Worm (Caenorhabditis elegans) whole organism, L1 larva: ENCODE data around the gene srx-62.
A peak's percentile ranks its signal among the peaks of the same experiment; 100 is the strongest.

ENCODE experiments used
- C04F5.9 ChIP-seq: sonication (generic microtip); optimal IDR thresholded peaks from 2 replicates; lab custom pipeline; 2016; ENCODE audit warnings: missing genetic modification characterization, missing compliant biosample characterization
- C16A3.4 ChIP-seq: fragments of 150-350 bp; optimal IDR thresholded peaks from 2 replicates; lab custom pipeline; 2014; ENCODE audit warnings: missing biosample characterization, missing genetic modification characterization
- F16B12.6 ChIP-seq: fragments of 150-350 bp; optimal IDR thresholded peaks from 2 replicates; lab custom pipeline; 2014; ENCODE audit warnings: missing biosample characterization, missing genetic modification characterization
- Y116A8C.19 ChIP-seq: sonication (generic microtip); optimal IDR thresholded peaks from 2 replicates; lab custom pipeline; 2016; ENCODE audit warnings: missing compliant biosample characterization, missing genetic modification characterization, borderline replicate concordance
- aly-2 ChIP-seq: fragments of 150-350 bp; optimal IDR thresholded peaks from 2 replicates; lab custom pipeline; 2014; ENCODE audit warnings: missing biosample characterization, missing genetic modification characterization
- ama-1 ChIP-seq: fragments of 150-350 bp; optimal IDR thresholded peaks from 2 replicates; lab custom pipeline; 2014
- blmp-1 ChIP-seq: fragments of 150-350 bp; optimal IDR thresholded peaks from 2 replicates; lab custom pipeline; 2014; ENCODE audit warnings: missing biosample characterization, missing genetic modification characterization
- dsc-1 ChIP-seq: sonication (generic microtip); optimal IDR thresholded peaks from 2 replicates; lab custom pipeline; 2016; ENCODE audit warnings: mild to moderate bottlenecking, missing genetic modification characterization, missing compliant biosample characterization
- efl-1 ChIP-seq, 4 experiments: fragments of 150-350 bp; optimal IDR thresholded peaks in 3 of 4; peaks in 1 of 4; 1 replicate in 1 of 4; 2 replicates in 3 of 4; lab custom pipeline; 2014; ENCODE audit warnings: missing biosample characterization in 2 of 4, missing genetic modification characterization in 2 of 4, missing genetic modification reagents in 2 of 4
- egl-27 ChIP-seq, 2 experiments: fragments of 150-350 bp in 1 of 2; sonication (generic microtip); optimal IDR thresholded peaks; 3 replicates each; lab custom pipeline; 2017 to 2018; ENCODE audit warnings: missing biosample characterization in 2 of 2, missing genetic modification characterization in 2 of 2, missing genetic modification reagents in 2 of 2
- ets-5 ChIP-seq: fragments of 200-800 bp; sonication (Bioruptor generic); IDR thresholded peaks from 2 replicates; pipeline ENCODE4 v1.3.6; 2022; ENCODE audit warnings: missing genetic modification characterization, missing compliant biosample characterization
- fos-1 ChIP-seq: fragments of 150-350 bp; optimal IDR thresholded peaks from 2 replicates; lab custom pipeline; 2014; ENCODE audit warnings: missing biosample characterization, missing genetic modification characterization
- grh-1 ChIP-seq: fragments of 200-800 bp; sonication (Bioruptor generic); IDR thresholded peaks from 2 replicates; pipeline ENCODE4 v1.3.6; 2022; ENCODE audit warnings: missing genetic modification reagents, missing genetic modification characterization, missing compliant biosample characterization
- hlh-4 ChIP-seq: sonication (generic microtip); optimal IDR thresholded peaks from 2 replicates; lab custom pipeline; 2016; ENCODE audit warnings: mild to moderate bottlenecking, missing genetic modification characterization, missing compliant biosample characterization
- irx-1 ChIP-seq: sonication (generic microtip); optimal IDR thresholded peaks from 2 replicates; lab custom pipeline; 2016; ENCODE audit warnings: missing genetic modification characterization, missing compliant biosample characterization
- isw-1 ChIP-seq: fragments of 200-800 bp; sonication (Bioruptor generic); IDR thresholded peaks from 2 replicates; pipeline ENCODE4 v1.3.6; 2022; ENCODE audit warnings: missing genetic modification characterization, missing compliant biosample characterization
- jun-1 ChIP-seq: fragments of 150-350 bp; optimal IDR thresholded peaks from 2 replicates; lab custom pipeline; 2014; ENCODE audit warnings: missing biosample characterization, missing genetic modification reagents, missing genetic modification characterization
- lin-14 ChIP-seq: fragments of 200-800 bp; sonication (Bioruptor generic); optimal IDR thresholded peaks from 2 replicates; lab custom pipeline; 2018; ENCODE audit warnings: mild to moderate bottlenecking, missing genetic modification characterization, moderate library complexity, missing compliant biosample characterization
- lin-39 ChIP-seq: fragments of 150-350 bp; optimal IDR thresholded peaks from 2 replicates; lab custom pipeline; 2014; ENCODE audit warnings: missing biosample characterization, missing genetic modification reagents, missing genetic modification characterization
- lsy-2 ChIP-seq, 2 experiments: fragments of 150-350 bp; optimal IDR thresholded peaks; 2 replicates each; lab custom pipeline; 2014; ENCODE audit warnings: missing biosample characterization in 2 of 2, missing genetic modification characterization in 2 of 2
- mdl-1 ChIP-seq, 2 experiments: fragments of 150-350 bp; optimal IDR thresholded peaks; 2 replicates each; lab custom pipeline; 2014 to 2017; ENCODE audit warnings: missing biosample characterization in 2 of 2, missing genetic modification characterization in 2 of 2, inconsistent platforms in 1 of 2
- mef-2 ChIP-seq: fragments of 150-350 bp; optimal IDR thresholded peaks from 2 replicates; lab custom pipeline; 2014; ENCODE audit warnings: missing biosample characterization, missing genetic modification characterization
- nhr-11 ChIP-seq: fragments of 150-350 bp; optimal IDR thresholded peaks from 2 replicates; lab custom pipeline; 2014; ENCODE audit warnings: missing biosample characterization, missing genetic modification characterization
- nhr-12 ChIP-seq: sonication (generic microtip); optimal IDR thresholded peaks from 2 replicates; lab custom pipeline; 2017; ENCODE audit warnings: missing biosample characterization, missing genetic modification characterization
- nhr-19 ChIP-seq: fragments of 200-800 bp; sonication (Bioruptor generic); conservative IDR thresholded peaks from 2 replicates; pipeline ENCODE4 v1.3.6; 2022; ENCODE audit warnings: missing genetic modification characterization, missing compliant biosample characterization
- nhr-47 ChIP-seq: sonication (generic microtip); optimal IDR thresholded peaks from 2 replicates; lab custom pipeline; 2016; ENCODE audit warnings: mild to moderate bottlenecking, missing genetic modification characterization, moderate library complexity, missing compliant biosample characterization
- nhr-76 ChIP-seq: sonication (generic microtip); optimal IDR thresholded peaks from 2 replicates; lab custom pipeline; 2017; ENCODE audit warnings: missing biosample characterization, missing genetic modification characterization
- nhr-77 ChIP-seq: fragments of 150-350 bp; optimal IDR thresholded peaks from 2 replicates; lab custom pipeline; 2014; ENCODE audit warnings: missing biosample characterization, missing genetic modification characterization
- nhr-85 ChIP-seq: sonication (generic microtip); peaks from one replicate; lab custom pipeline; 2016; ENCODE audit warnings: missing genetic modification characterization, inconsistent platforms, missing compliant biosample characterization
- pag-3 ChIP-seq: sonication (generic microtip); optimal IDR thresholded peaks from 2 replicates; lab custom pipeline; 2017; ENCODE audit warnings: missing genetic modification characterization, mild to moderate bottlenecking, missing compliant biosample characterization, antibody characterized with exemption, borderline replicate concordance; ENCODE audit not compliant: insufficient read depth
- pax-3 ChIP-seq: fragments of 200-800 bp; sonication (Bioruptor generic); optimal IDR thresholded peaks from 2 replicates; lab custom pipeline; 2018; ENCODE audit warnings: mild to moderate bottlenecking, missing genetic modification characterization, moderate library complexity, missing compliant biosample characterization
- pqm-1 ChIP-seq: sonication (generic microtip); optimal IDR thresholded peaks from 3 replicates; lab custom pipeline; 2017; ENCODE audit warnings: missing biosample characterization, missing genetic modification characterization
- skn-1 ChIP-seq: fragments of 150-350 bp; optimal IDR thresholded peaks from 2 replicates; lab custom pipeline; 2014; ENCODE audit warnings: missing biosample characterization, missing genetic modification characterization
- sptf-1 ChIP-seq: fragments of 150-350 bp; optimal IDR thresholded peaks from 2 replicates; lab custom pipeline; 2014; ENCODE audit warnings: missing biosample characterization, missing genetic modification characterization
- unc-130 ChIP-seq: fragments of 150-350 bp; optimal IDR thresholded peaks from 2 replicates; lab custom pipeline; 2017; ENCODE audit warnings: missing biosample characterization, missing genetic modification characterization, inconsistent platforms
- unc-30 ChIP-seq: sonication (generic microtip); optimal IDR thresholded peaks from 2 replicates; lab custom pipeline; 2017; ENCODE audit warnings: missing biosample characterization, missing genetic modification characterization
- unc-62 ChIP-seq: fragments of 150-350 bp; optimal IDR thresholded peaks from 2 replicates; lab custom pipeline; 2014; ENCODE audit warnings: missing biosample characterization, missing genetic modification reagents, missing genetic modification characterization
- vab-15 ChIP-seq: sonication (generic microtip); optimal IDR thresholded peaks from 2 replicates; lab custom pipeline; 2017; ENCODE audit warnings: missing genotype, mild to moderate bottlenecking, missing genetic modification characterization, missing compliant biosample characterization
- xbp-1 ChIP-seq: sonication (generic microtip); optimal IDR thresholded peaks from 2 replicates; lab custom pipeline; 2016; ENCODE audit warnings: missing genetic modification characterization, missing compliant biosample characterization
- ztf-11 ChIP-seq, 2 experiments: sonication (generic microtip); optimal IDR thresholded peaks; 2 replicates each; lab custom pipeline; 2016 to 2017; ENCODE audit warnings: missing genetic modification characterization in 2 of 2, missing biosample characterization in 1 of 2, missing compliant biosample characterization in 1 of 2

The srx-62 gene

ce11 chrV:4016780-4017179 lies 21.0 kb upstream of the srx-62 start, which contains the start of gene srw-89:
Gene srw-89, plus strand, starts transcription at chrV:4017080.
- no peak for TF ChIP-seq ets-5
- no peak for TF ChIP-seq C16A3.4 (tag; lab: Kevin White, UChicago)
- no peak for TF ChIP-seq mef-2 (tag; lab: Kevin White, UChicago)
- TF ChIP-seq skn-1 (tag; lab: Kevin White, UChicago) = no peak
- no peak for TF ChIP-seq nhr-11 (tag; lab: Kevin White, UChicago)
- no peak for TF ChIP-seq grh-1 (GFP tag; lab: Robert Waterston, UW)

- TF ChIP-seq Y116A8C.19 (no peak), nhr-77 (no peak), mdl-1 (tag; optimal IDR thresholded peaks at IDR 0.05; lab: Kevin White, UChicago) (no peak), nhr-19 (GFP tag; lab: Robert Waterston, UW) (no peak), blmp-1 (no peak), xbp-1 (tag; lab: Kevin White, UChicago) (no peak), ama-1 (no peak)
Measured at ce11 chrV:4010170-4010569, 14.4 kb upstream of the srx-62 start, which contains the start of gene srh-4. Gene srh-4, plus strand, starts transcription at chrV:4010470.

DNA sequence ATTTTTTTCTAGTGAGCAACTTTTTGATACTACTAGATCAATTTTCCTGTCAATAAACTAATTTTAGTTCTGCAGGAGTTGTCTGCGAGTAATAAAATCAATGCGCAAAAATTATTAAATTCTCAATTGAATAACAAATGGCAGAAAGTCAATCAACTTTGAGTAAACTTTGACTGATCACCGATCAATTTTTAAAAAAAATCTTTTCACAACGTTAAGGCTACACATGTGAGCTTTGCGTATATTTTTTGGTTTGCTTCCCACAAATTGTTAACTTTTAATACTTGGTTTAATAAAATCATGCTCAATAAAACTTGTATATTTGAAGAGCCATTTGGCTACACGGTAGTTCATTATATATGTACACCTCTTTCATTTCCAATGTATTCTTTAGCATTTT lies 12.2 kb upstream of the srx-62 start, which contains the start of gene srh-7:
srh-7 (plus strand) TSS at position 301 of the 400 bp plus-strand sequence.
- TF ChIP-seq nhr-12 (tag; lab: Kevin White, UChicago) (no peak), blmp-1 (no peak), lin-39 (tag; lab: Kevin White, UChicago) (no peak), nhr-76 (no peak), nhr-85 (tag; lab: Kevin White, UChicago) (no peak), unc-62 (GFP tag; lab: Kevin White, UChicago) (no peak), unc-130 (no peak), pag-3 (no peak), egl-27 (tag; optimal IDR thresholded peaks at IDR 0.05; lab: Kevin White, UChicago) (no peak), hlh-4 (tag; lab: Kevin White, UChicago) (no peak), sptf-1 (tag; lab: Kevin White, UChicago) (no peak), irx-1 (tag; lab: Kevin White, UChicago) (no peak), unc-30 (no peak), fos-1 (tag; lab: Kevin White, UChicago) (no peak), vab-15 (tag; lab: Kevin White, UChicago) (no peak), isw-1 (no peak), pax-3 (no peak), ama-1 (no peak), pqm-1 (tag; lab: Kevin White, UChicago) (no peak), aly-2 (tag; lab: Kevin White, UChicago) (no peak)

DNA sequence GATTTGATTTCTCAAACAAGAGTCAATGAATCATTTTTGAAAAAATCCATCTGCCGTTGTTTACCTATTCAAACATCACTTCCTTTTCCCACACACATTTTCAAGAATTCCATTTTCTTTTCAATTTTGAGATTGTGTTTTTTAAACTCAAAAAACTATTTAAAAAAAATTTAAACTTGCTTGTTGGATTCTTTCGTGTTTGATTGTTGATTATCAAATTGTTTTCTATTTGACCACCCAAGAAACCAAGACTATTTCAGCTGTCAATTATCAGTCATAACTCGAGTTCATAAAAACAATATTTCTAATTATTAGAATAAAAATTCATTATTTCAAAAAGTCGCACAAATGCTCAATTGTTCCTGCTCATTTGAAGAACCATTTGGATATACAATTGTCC lies 9.5 kb upstream of the srx-62 start, which contains the start of gene srh-8:
srh-8 (plus strand) TSS at position 301 of the 400 bp plus-strand sequence.
- no peak for TF ChIP-seq jun-1 (tag; lab: Kevin White, UChicago)
- no peak for TF ChIP-seq ets-5
- no peak for TF ChIP-seq dsc-1 (tag; lab: Kevin White, UChicago)
- no peak for TF ChIP-seq Y116A8C.19
- no peak for TF ChIP-seq lsy-2 (tag; optimal IDR thresholded peaks at IDR 0.05; lab: Kevin White, UChicago)
- no peak for TF ChIP-seq ztf-11 (tag; optimal IDR thresholded peaks at IDR 0.05; lab: Kevin White, UChicago)
- no peak for TF ChIP-seq nhr-19 (GFP tag; lab: Robert Waterston, UW)
- no peak for TF ChIP-seq pqm-1 (tag; lab: Kevin White, UChicago)
- TF ChIP-seq F16B12.6 (tag; lab: Kevin White, UChicago) = no peak
- no peak for TF ChIP-seq efl-1 (optimal IDR thresholded peaks at IDR 0.05; lab: Kevin White, UChicago)
- TF ChIP-seq efl-1 (GFP tag; optimal IDR thresholded peaks at IDR 0.05 in 1 of 2; lab: Kevin White, UChicago) = no peak
- no peak for TF ChIP-seq isw-1

DNA sequence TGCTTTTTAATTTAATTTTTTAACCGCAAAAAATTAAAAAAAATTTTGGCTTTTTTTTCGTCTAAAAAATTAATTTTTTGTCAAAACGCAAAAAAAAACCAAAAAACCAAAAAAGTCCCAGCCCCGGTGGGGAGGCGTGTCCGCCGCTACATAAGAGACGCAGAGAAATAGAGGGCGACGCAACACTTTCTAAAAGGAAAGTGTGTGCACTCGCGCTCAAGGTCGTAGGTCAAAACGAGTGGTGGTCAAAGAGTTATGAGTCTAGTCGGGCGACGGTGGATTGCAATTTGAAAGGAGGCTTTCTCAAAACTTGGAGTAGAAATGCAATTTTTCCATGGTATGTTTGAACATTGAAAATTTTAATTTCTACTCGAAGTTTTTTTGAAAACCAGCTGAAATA lies 8.8 kb upstream of the srx-62 start:
- TF ChIP-seq ets-5 (no peak), pag-3 (no peak), nhr-47 (no peak), blmp-1 (peak; percentile 63), C04F5.9 (tag; lab: Kevin White, UChicago) (no peak), lin-14 (GFP tag; lab: Kevin White, UChicago) (no peak)
